Worm (Caenorhabditis elegans): Measurements from ENCODE around the gene rps-4.
A peak's percentile ranks its signal among the peaks of the same experiment; 100 is the strongest.

The rps-4 gene

ce11 chrIV:7084632-7085160 lies at the start of gene rps-4:
rps-4 (minus strand) TSS chrIV:7084682.
- TF ChIP-seq ham-2 (GFP tag; optimal IDR thresholded peaks at IDR 0.05) (peak; percentile 39), unc-62 (GFP tag; optimal IDR thresholded peaks at IDR 0.05) (peak; percentile 57), nhr-237 (tag; optimal IDR thresholded peaks at IDR 0.05) (peak; percentile 90), lsy-2 (tag; optimal IDR thresholded peaks at IDR 0.05) (peak; percentile 86), ztf-11 (tag; optimal IDR thresholded peaks at IDR 0.05) (no peak), hlh-1 (tag; optimal IDR thresholded peaks at IDR 0.05) (peak; percentile 82), cnd-1 (tag; optimal IDR thresholded peaks at IDR 0.05) (peak; percentile 69), pha-4 (tag; optimal IDR thresholded peaks at IDR 0.05) (peak; percentile 58), ceh-43 (GFP tag; optimal IDR thresholded peaks at IDR 0.05) (no peak), mls-2 (tag; optimal IDR thresholded peaks at IDR 0.05) (no peak), nhr-2 (tag; optimal IDR thresholded peaks at IDR 0.05) (no peak), nhr-76 (tag; optimal IDR thresholded peaks at IDR 0.05) (no peak), tbx-8 (GFP tag; optimal IDR thresholded peaks at IDR 0.05) (no peak), sptf-1 (tag; optimal IDR thresholded peaks at IDR 0.05) (peak; percentile 76), lin-13 (tag; optimal IDR thresholded peaks at IDR 0.05) (peak; percentile 71), drap-1 (GFP tag; optimal IDR thresholded peaks at IDR 0.05) (peak; percentile 17), blmp-1 (tag; optimal IDR thresholded peaks at IDR 0.05) (no peak), unc-39 (tag; optimal IDR thresholded peaks at IDR 0.05) (no peak), M03D4.4 (tag; optimal IDR thresholded peaks at IDR 0.05) (peak; percentile 8), ces-1 (GFP tag; optimal IDR thresholded peaks at IDR 0.05) (peak; percentile 59), ceh-83 (GFP tag; optimal IDR thresholded peaks at IDR 0.05) (peak; percentile 36), flh-1 (GFP tag; optimal IDR thresholded peaks at IDR 0.05) (no peak), mep-1 (tag; optimal IDR thresholded peaks at IDR 0.05) (peak; percentile 94), lin-32 (GFP tag; optimal IDR thresholded peaks at IDR 0.05) (no peak), nhr-12 (tag; optimal IDR thresholded peaks at IDR 0.05) (no peak), nhr-28 (tag; optimal IDR thresholded peaks at IDR 0.05) (no peak), sem-2 (GFP tag; optimal IDR thresholded peaks at IDR 0.05) (no peak), zip-8 (tag; optimal IDR thresholded peaks at IDR 0.05) (no peak), mab-5 (tag; optimal IDR thresholded peaks at IDR 0.05) (no peak), elt-3 (tag; optimal IDR thresholded peaks at IDR 0.05) (peak; percentile 26), unc-120 (tag; optimal IDR thresholded peaks at IDR 0.05; ENCODE audit: poor library complexity, severe bottlenecking) (peak; percentile 27), snpc-4 (tag; optimal IDR thresholded peaks at IDR 0.05) (no peak), ceh-39 (tag; optimal IDR thresholded peaks at IDR 0.05) (peak; percentile 64), elt-1 (tag; optimal IDR thresholded peaks at IDR 0.05; ENCODE audit: borderline replicate concordance, insufficient read depth) (no peak), bed-3 (GFP tag; optimal IDR thresholded peaks at IDR 0.05) (no peak)

- TF ChIP-seq hlh-1 (tag; optimal IDR thresholded peaks at IDR 0.05): no peak
- no peak for TF ChIP-seq elt-1 (tag; optimal IDR thresholded peaks at IDR 0.05; ENCODE audit: borderline replicate concordance, insufficient read depth)
- TF ChIP-seq nhr-237 (tag; optimal IDR thresholded peaks at IDR 0.05): no peak
- no peak for TF ChIP-seq blmp-1 (tag; optimal IDR thresholded peaks at IDR 0.05)
- TF ChIP-seq lin-13 (tag; optimal IDR thresholded peaks at IDR 0.05): no peak
- no peak for TF ChIP-seq zip-8 (tag; optimal IDR thresholded peaks at IDR 0.05)
- no peak for TF ChIP-seq nhr-2 (tag; optimal IDR thresholded peaks at IDR 0.05)
- TF ChIP-seq elt-3 (tag; optimal IDR thresholded peaks at IDR 0.05): no peak
- TF ChIP-seq tbx-8 (GFP tag; optimal IDR thresholded peaks at IDR 0.05): no peak
- TF ChIP-seq pha-4 (tag; optimal IDR thresholded peaks at IDR 0.05): no peak
- no peak for TF ChIP-seq mls-2 (tag; optimal IDR thresholded peaks at IDR 0.05)
- TF ChIP-seq ces-1 (GFP tag; optimal IDR thresholded peaks at IDR 0.05): no peak
- TF ChIP-seq snpc-4 (tag; optimal IDR thresholded peaks at IDR 0.05): no peak
- TF ChIP-seq M03D4.4 (tag; optimal IDR thresholded peaks at IDR 0.05): no peak
- TF ChIP-seq unc-39 (tag; optimal IDR thresholded peaks at IDR 0.05): no peak
- no peak for TF ChIP-seq sem-2 (GFP tag; optimal IDR thresholded peaks at IDR 0.05)
- TF ChIP-seq lsy-2 (tag; optimal IDR thresholded peaks at IDR 0.05): no peak
Measured at ce11 chrIV:7133983-7134382, 49.5 kb upstream of the rps-4 start, which contains the start of gene mutd-1. mutd-1 (minus strand) TSS chrIV:7134083.

DNA sequence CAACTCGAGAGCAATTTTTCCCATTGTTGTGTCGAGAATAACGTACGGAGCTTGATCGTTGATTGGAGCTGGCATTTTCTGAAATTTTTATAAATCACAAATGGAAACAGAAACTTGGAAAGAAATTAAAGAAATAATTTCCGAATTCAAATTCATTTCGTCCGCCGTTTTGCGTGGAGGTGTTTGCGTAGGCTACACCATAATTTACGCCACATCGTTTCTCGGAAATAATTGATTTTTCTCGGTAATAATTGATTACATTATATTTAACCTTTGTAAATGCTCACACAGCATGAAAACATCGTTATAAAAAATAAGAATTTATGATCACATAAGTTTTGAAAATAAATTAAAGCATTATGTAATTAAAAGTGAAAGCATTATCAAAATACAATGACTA lies 48.7 kb upstream of the rps-4 start, which contains the start of gene cyn-12:
cyn-12 (minus strand) TSS at position 78 of the 400 bp plus-strand sequence.
- TF ChIP-seq nhr-28 (tag; optimal IDR thresholded peaks at IDR 0.05) (no peak), flh-1 (GFP tag; optimal IDR thresholded peaks at IDR 0.05) (no peak), nhr-237 (tag; optimal IDR thresholded peaks at IDR 0.05) (no peak), sem-2 (GFP tag; optimal IDR thresholded peaks at IDR 0.05) (no peak), ceh-83 (GFP tag; optimal IDR thresholded peaks at IDR 0.05) (peak; percentile 5), pha-4 (tag; optimal IDR thresholded peaks at IDR 0.05) (no peak), ces-1 (GFP tag; optimal IDR thresholded peaks at IDR 0.05) (peak; percentile 92), elt-3 (tag; optimal IDR thresholded peaks at IDR 0.05) (no peak), sptf-1 (tag; optimal IDR thresholded peaks at IDR 0.05) (no peak), zip-8 (tag; optimal IDR thresholded peaks at IDR 0.05) (no peak)

All from whole organism, mixed stage, embryonic.